Fruit fly (Drosophila melanogaster): ENCODE data around the gene CG6013.

Gene CG6013

dm6 chr3R:18983614-18984185 is 47.6 kb upstream of the CG6013 start, which contains the start of the genes snRNP-U1-C and gukh (continued):
- TF ChIP-seq CG11093 (GFP tag; IDR thresholded peaks at IDR 0.05) = peak; percentile 67; the same call in 1 of the 3 replicates
- no peak for TF ChIP-seq bigmax (GFP tag; optimal IDR thresholded peaks at IDR 0.05)
- peak; percentile 79 for TF ChIP-seq CG3065 (GFP tag; optimal IDR thresholded peaks at IDR 0.05)
- TF ChIP-seq Deaf1 (tag; optimal IDR thresholded peaks at IDR 0.05) = peak; percentile 72
- peak; percentile 92 for TF ChIP-seq CG12659 (GFP tag; optimal IDR thresholded peaks at IDR 0.05)
- peak; percentile 55 for TF ChIP-seq psq (GFP tag; optimal IDR thresholded peaks at IDR 0.05)
- TF ChIP-seq pnt (GFP tag; optimal IDR thresholded peaks at IDR 0.05) = peak; percentile 36
- TF ChIP-seq vnd (GFP tag; IDR thresholded peaks at IDR 0.05; ENCODE audit: partially characterized antibody) = no peak; the same call in 1 of the 3 replicates
- TF ChIP-seq ham (GFP tag; IDR thresholded peaks at IDR 0.05) = no peak; the same call in 1 of the 2 replicates
- TF ChIP-seq HmgZ (tag; optimal IDR thresholded peaks at IDR 0.05) = peak; percentile 88
- peak; percentile 73; the same call in 1 of the 2 replicates for TF ChIP-seq CG43689 (GFP tag; IDR thresholded peaks at IDR 0.05)
- TF ChIP-seq salm (tag; optimal IDR thresholded peaks at IDR 0.05) = no peak
- peak in 1 of 2 experiments; percentile 58 for TF ChIP-seq crp (GFP tag; optimal IDR thresholded peaks at IDR 0.05)
- TF ChIP-seq CG6791 (GFP tag; IDR thresholded peaks at IDR 0.05; ENCODE audit: partially characterized antibody) = peak; percentile 39; the same call in 2 of the 3 replicates
- TF ChIP-seq hbn (GFP tag; IDR thresholded peaks at IDR 0.05; ENCODE audit: partially characterized antibody) = peak; percentile 69; the same call in 1 of the 2 replicates
- peak; percentile 58 for TF ChIP-seq ssp (GFP tag; IDR thresholded peaks at IDR 0.05)
- peak; percentile 37 for TF ChIP-seq CG3838 (GFP tag; optimal IDR thresholded peaks at IDR 0.05)
- peak; percentile 86 for TF ChIP-seq CG15269 (tag; optimal IDR thresholded peaks at IDR 0.05)
- TF ChIP-seq emc (GFP tag; optimal IDR thresholded peaks at IDR 0.05) = no peak
- TF ChIP-seq HLH3B (GFP tag; IDR thresholded peaks at IDR 0.05) = peak; percentile 83
- peak in 1 of 3 experiments; percentile 70 for TF ChIP-seq lola (GFP tag; optimal IDR thresholded peaks at IDR 0.05)
- peak; percentile 53 for TF ChIP-seq CG34224 (GFP tag; IDR thresholded peaks at IDR 0.05; ENCODE audit: partially characterized antibody)
- no peak for TF ChIP-seq BtbVII (GFP tag; optimal IDR thresholded peaks at IDR 0.05)
- no peak for TF ChIP-seq CG8359 (GFP tag; optimal IDR thresholded peaks at IDR 0.05; ENCODE audit: borderline replicate concordance)
- peak; percentile 40 to 84 for TF ChIP-seq dpn (GFP tag; optimal IDR thresholded peaks at IDR 0.05)
- peak; percentile 81 for TF ChIP-seq Mrtf (GFP tag; IDR thresholded peaks at IDR 0.05)
- no peak for TF ChIP-seq usp (GFP tag; optimal IDR thresholded peaks at IDR 0.05)
- TF ChIP-seq CG11723 (GFP tag; optimal IDR thresholded peaks at IDR 0.05) = peak; percentile 65
- peak; percentile 84 for TF ChIP-seq cas (GFP tag; IDR thresholded peaks at IDR 0.05)
- peak; percentile 30 for TF ChIP-seq CG34376 (GFP tag; optimal IDR thresholded peaks at IDR 0.05)
- peak; percentile 74 for TF ChIP-seq Dref (GFP tag; IDR thresholded peaks at IDR 0.05)
- peak; percentile 81 for TF ChIP-seq az2 (GFP tag; optimal IDR thresholded peaks at IDR 0.05)
- TF ChIP-seq Nf-YC (tag; optimal IDR thresholded peaks at IDR 0.05) = peak; percentile 74
- TF ChIP-seq CG7745 (tag; optimal IDR thresholded peaks at IDR 0.05) = no peak
- TF ChIP-seq pum (GFP tag; optimal IDR thresholded peaks at IDR 0.05) = no peak
- TF ChIP-seq CG6175 (GFP tag; IDR thresholded peaks at IDR 0.05) = peak; percentile 66; the same call in 1 of the 3 replicates
- peak; percentile 82 for TF ChIP-seq CoRest (tag; optimal IDR thresholded peaks at IDR 0.05)
- peak; percentile 79 for TF ChIP-seq BEAF-32 (GFP tag; optimal IDR thresholded peaks at IDR 0.05)
- no peak for TF ChIP-seq hth (optimal IDR thresholded peaks at IDR 0.05)
- TF ChIP-seq fd64A (GFP tag; optimal IDR thresholded peaks at IDR 0.05) = no peak
- TF ChIP-seq CG12219 (GFP tag; optimal IDR thresholded peaks at IDR 0.05) = peak; percentile 61
- peak; percentile 90 for TF ChIP-seq PHDP (tag; optimal IDR thresholded peaks at IDR 0.05)
- TF ChIP-seq CG15073 (GFP tag; optimal IDR thresholded peaks at IDR 0.05) = no peak
- TF ChIP-seq Hr78 (GFP tag; optimal IDR thresholded peaks at IDR 0.05) = no peak
- TF ChIP-seq Ets65A (GFP tag) = no peak
- TF ChIP-seq Blimp-1 (GFP tag; optimal IDR thresholded peaks at IDR 0.05) = peak; percentile 77
- TF ChIP-seq chinmo (GFP tag; IDR thresholded peaks at IDR 0.05; ENCODE audit: partially characterized antibody) = peak; percentile 53; the same call in 1 of the 4 replicates
- peak; percentile 90 for TF ChIP-seq Rfx (GFP tag; IDR thresholded peaks at IDR 0.05)

Data from whole organism, embryonic.